Worm (Caenorhabditis elegans): ENCODE results near the gene snf-5.

Gene snf-5

DNA sequence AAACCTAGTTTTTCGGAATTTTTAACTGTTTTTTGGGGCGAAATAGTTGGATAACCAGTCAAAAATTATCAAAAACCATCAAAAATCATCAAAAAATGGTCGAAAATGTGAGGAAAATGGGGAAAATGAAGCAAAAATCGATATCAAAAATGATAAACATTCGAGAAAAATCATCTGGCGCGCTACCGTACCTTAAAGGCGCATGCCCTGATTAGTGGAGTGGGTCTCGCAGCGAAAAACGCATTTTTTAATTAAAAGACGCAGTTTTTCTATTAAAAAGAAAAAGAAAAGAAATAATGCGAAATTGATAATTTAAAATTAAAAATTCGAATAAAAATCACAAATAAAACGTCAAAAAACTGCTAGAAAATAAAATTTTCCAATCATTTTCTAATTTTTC lies 14.8 kb upstream of the snf-5 start, which contains the start of gene F35C5.1:
Gene F35C5.1, plus strand, starts transcription at position 399 of the 400 bp plus-strand sequence.
- TF ChIP-seq nhr-76 (tag; optimal IDR thresholded peaks at IDR 0.05) (no peak), irx-1 (tag; optimal IDR thresholded peaks at IDR 0.05) (no peak), unc-130 (tag; optimal IDR thresholded peaks at IDR 0.05) (no peak), unc-62 (GFP tag; optimal IDR thresholded peaks at IDR 0.05) (no peak), xbp-1 (tag; optimal IDR thresholded peaks at IDR 0.05) (no peak), nhr-71 (tag; optimal IDR thresholded peaks at IDR 0.05) (no peak), grh-1 (GFP tag; IDR thresholded peaks at IDR 0.05) (no peak)

DNA sequence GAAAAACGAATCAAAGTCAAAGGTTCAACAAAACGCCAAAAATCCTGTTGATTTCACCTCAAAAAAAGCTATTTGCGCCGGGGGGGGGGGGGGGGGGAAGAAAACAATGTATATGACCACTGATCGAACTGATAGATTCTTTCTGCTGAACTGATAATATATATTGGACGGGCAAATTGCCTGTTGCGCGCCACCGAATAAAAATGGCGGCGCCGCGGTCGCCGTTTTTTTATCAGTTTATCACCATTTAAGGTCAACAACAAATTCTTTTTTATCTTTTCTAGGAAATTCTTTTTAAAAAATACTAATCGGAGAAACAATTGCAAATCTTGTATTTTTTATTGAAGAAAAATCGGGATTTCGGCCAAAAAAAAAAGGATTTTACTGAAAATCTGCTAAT lies 14.2 kb upstream of the snf-5 start:
- no peak for TF ChIP-seq efl-3 (GFP tag; optimal IDR thresholded peaks at IDR 0.05)
- peak; percentile 73 for TF ChIP-seq elt-2 (tag; optimal IDR thresholded peaks at IDR 0.05)
- no peak for TF ChIP-seq C04F5.9 (tag; optimal IDR thresholded peaks at IDR 0.05)
- TF ChIP-seq blmp-1 (tag; optimal IDR thresholded peaks at IDR 0.05): peak; percentile 20
- peak in 1 of 6 experiments; percentile 70 for TF ChIP-seq elt-3 (tag; optimal IDR thresholded peaks at IDR 0.05)
- TF ChIP-seq nhr-19 (GFP tag; conservative IDR thresholded peaks at IDR 0.05): 0 out of 2 replicates have a peak, but pooled peaks have one; percentile 8
- no peak for TF ChIP-seq unc-62 (GFP tag; optimal IDR thresholded peaks at IDR 0.05)

DNA sequence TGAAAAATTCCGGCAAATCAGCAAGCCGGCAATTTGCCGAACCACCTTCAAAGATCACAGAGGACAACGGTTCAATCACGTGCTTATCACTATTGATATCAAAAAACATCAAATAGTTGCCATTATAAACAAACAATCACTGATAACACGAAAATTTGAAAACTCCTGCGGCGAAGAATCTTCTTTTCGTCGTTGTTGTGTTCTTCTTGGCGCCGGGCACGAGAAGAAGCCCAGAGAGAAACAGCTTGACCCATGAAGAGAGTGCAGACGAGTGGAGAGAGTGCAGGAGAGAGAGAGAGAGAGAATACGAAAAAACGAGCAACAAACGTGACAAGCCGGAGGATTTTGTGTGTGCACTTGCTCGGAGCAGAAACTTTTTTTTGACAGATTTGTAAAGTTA lies 13.1 kb upstream of the snf-5 start:
- TF ChIP-seq blmp-1 (tag; optimal IDR thresholded peaks at IDR 0.05): peak; percentile 18
- peak; percentile 47 for TF ChIP-seq nhr-20 (tag; optimal IDR thresholded peaks at IDR 0.05)
- TF ChIP-seq sox-4 (tag; optimal IDR thresholded peaks at IDR 0.05): no peak
- peak; percentile 14 for TF ChIP-seq irx-1 (tag; optimal IDR thresholded peaks at IDR 0.05)
- peak; percentile 69 for TF ChIP-seq nhr-71 (tag; optimal IDR thresholded peaks at IDR 0.05)
- peak in 1 of 6 experiments; percentile 60 for TF ChIP-seq elt-3 (tag; optimal IDR thresholded peaks at IDR 0.05)
- TF ChIP-seq nhr-90 (tag; optimal IDR thresholded peaks at IDR 0.05; ENCODE audit: poor library complexity): peak; percentile 39
- TF ChIP-seq mep-1 (tag; optimal IDR thresholded peaks at IDR 0.05): peak; percentile 3
- no peak for TF ChIP-seq ztf-4 (tag; optimal IDR thresholded peaks at IDR 0.05)
- peak in 1 of 2 experiments; percentile 48 for TF ChIP-seq lin-35 (GFP tag; optimal IDR thresholded peaks at IDR 0.05)
- TF ChIP-seq aha-1 (tag; optimal IDR thresholded peaks at IDR 0.05): no peak
- TF ChIP-seq nhr-77 (tag; optimal IDR thresholded peaks at IDR 0.05): peak; percentile 24
- peak in 1 of 3 experiments; percentile 43 for TF ChIP-seq ceh-82 (tag; optimal IDR thresholded peaks at IDR 0.05)
- no peak for TF ChIP-seq ceh-88 (GFP tag; IDR thresholded peaks at IDR 0.05)
- TF ChIP-seq snu-23 (GFP tag; optimal IDR thresholded peaks at IDR 0.05): peak; percentile 53
- no peak for TF ChIP-seq zag-1 (tag; optimal IDR thresholded peaks at IDR 0.05)
- peak; percentile 17 for TF ChIP-seq ama-1 (optimal IDR thresholded peaks at IDR 0.05)
- TF ChIP-seq fkh-8 (tag; optimal IDR thresholded peaks at IDR 0.05): no peak
- TF ChIP-seq efl-1 (optimal IDR thresholded peaks at IDR 0.05): peak; percentile 42 to 47
- peak; percentile 23 to 93 for TF ChIP-seq efl-1 (GFP tag; optimal IDR thresholded peaks at IDR 0.05 in 1 of 2)
- peak; percentile 88 for TF ChIP-seq elt-2 (tag; optimal IDR thresholded peaks at IDR 0.05)
- peak; percentile 4 to 26 for TF ChIP-seq lsy-2 (tag; optimal IDR thresholded peaks at IDR 0.05)
- TF ChIP-seq tbx-2 (tag; optimal IDR thresholded peaks at IDR 0.05): peak; percentile 22
- TF ChIP-seq mab-9 (GFP tag; IDR thresholded peaks at IDR 0.05): no peak
- TF ChIP-seq fkh-10 (GFP tag; optimal IDR thresholded peaks at IDR 0.05): no peak
- TF ChIP-seq ztf-11 (tag; optimal IDR thresholded peaks at IDR 0.05): no peak
- peak in 2 of 3 experiments; percentile 11 to 36 for TF ChIP-seq dpl-1 (GFP tag; optimal IDR thresholded peaks at IDR 0.05)
- no peak for TF ChIP-seq sup-37 (GFP tag; optimal IDR thresholded peaks at IDR 0.05)
- peak in 1 of 2 experiments; percentile 81 for TF ChIP-seq mdl-1 (tag; optimal IDR thresholded peaks at IDR 0.05)
- peak; percentile 3 for TF ChIP-seq F16B12.6 (tag; optimal IDR thresholded peaks at IDR 0.05)
- TF ChIP-seq swsn-7 (tag; optimal IDR thresholded peaks at IDR 0.05): peak; percentile 14
